Worm (Caenorhabditis elegans): ENCODE results near the gene nduf-2.2.

nduf-2.2 gene

ce11 chrIII:6420201-6420600 is 44.8 kb upstream of the nduf-2.2 start:
- TF ChIP-seq nhr-11 (tag; optimal IDR thresholded peaks at IDR 0.05): peak; percentile 57
- TF ChIP-seq nhr-6 (tag; optimal IDR thresholded peaks at IDR 0.05): no peak
- TF ChIP-seq hlh-11 (tag; optimal IDR thresholded peaks at IDR 0.05): peak; percentile 60
- no peak for TF ChIP-seq jun-1 (tag; optimal IDR thresholded peaks at IDR 0.05)
- TF ChIP-seq nhr-76 (tag; optimal IDR thresholded peaks at IDR 0.05): no peak
- peak in 1 of 2 experiments; percentile 61 for TF ChIP-seq daf-16 (GFP tag; optimal IDR thresholded peaks at IDR 0.05)
- peak; percentile 36 for TF ChIP-seq daf-16 (tag; optimal IDR thresholded peaks at IDR 0.05)
- no peak for TF ChIP-seq fkh-10 (GFP tag; optimal IDR thresholded peaks at IDR 0.05)
- TF ChIP-seq ZK546.5 (tag; optimal IDR thresholded peaks at IDR 0.05): no peak
- 0 out of 2 replicates have a peak, but pooled peaks have one; percentile 22 for TF ChIP-seq ceh-20 (GFP tag; IDR thresholded peaks at IDR 0.05)
- peak; percentile 55 for TF ChIP-seq hlh-30 (tag; optimal IDR thresholded peaks at IDR 0.05; ENCODE audit: insufficient read depth)
- 0 out of 2 replicates have a peak, but pooled peaks have one; percentile 57 for TF ChIP-seq dmd-8 (GFP tag; IDR thresholded peaks at IDR 0.05)
- peak; percentile 59 for TF ChIP-seq dmd-6 (GFP tag; IDR thresholded peaks at IDR 0.05)
- TF ChIP-seq mdt-29 (GFP tag; IDR thresholded peaks at IDR 0.05): 0 out of 2 replicates have a peak, but pooled peaks have one; percentile 11
- TF ChIP-seq unc-62 (GFP tag; optimal IDR thresholded peaks at IDR 0.05 in 1 of 2): peak in 1 of 2 experiments; percentile 31
- TF ChIP-seq unc-62 (tag; optimal IDR thresholded peaks at IDR 0.05): no peak
- TF ChIP-seq pha-4 (GFP tag; IDR thresholded peaks at IDR 0.05): peak; percentile 64; the same call in 1 of the 2 replicates
- TF ChIP-seq pha-4 (tag; optimal IDR thresholded peaks at IDR 0.05): no peak
- TF ChIP-seq nhr-28 (tag; optimal IDR thresholded peaks at IDR 0.05): peak; percentile 77
- TF ChIP-seq mdl-1 (tag; optimal IDR thresholded peaks at IDR 0.05): peak in 1 of 2 experiments; percentile 51
- no peak for TF ChIP-seq arid-1 (GFP tag; conservative IDR thresholded peaks at IDR 0.05)
- no peak for TF ChIP-seq mes-2 (tag; optimal IDR thresholded peaks at IDR 0.05; ENCODE audit: poor library complexity, severe bottlenecking)
- no peak for TF ChIP-seq lin-39 (tag; optimal IDR thresholded peaks at IDR 0.05)
- TF ChIP-seq unc-130 (GFP tag; optimal IDR thresholded peaks at IDR 0.05): no peak
- TF ChIP-seq lir-3 (tag; optimal IDR thresholded peaks at IDR 0.05): no peak
- TF ChIP-seq hmg-1.1 (GFP tag; IDR thresholded peaks at IDR 0.05): peak; percentile 7; the same call in 1 of the 2 replicates
- no peak for TF ChIP-seq lsy-2 (tag; optimal IDR thresholded peaks at IDR 0.05)

- TF ChIP-seq nhr-237 (tag; optimal IDR thresholded peaks at IDR 0.05): no peak
- TF ChIP-seq fos-1 (tag; optimal IDR thresholded peaks at IDR 0.05): no peak
- TF ChIP-seq nhr-10 (tag; optimal IDR thresholded peaks at IDR 0.05): no peak
- TF ChIP-seq php-3 (GFP tag; IDR thresholded peaks at IDR 0.05): peak; percentile 93
- TF ChIP-seq skn-1 (tag; optimal IDR thresholded peaks at IDR 0.05): no peak
- no peak for TF ChIP-seq zfp-2 (tag; optimal IDR thresholded peaks at IDR 0.05)
- no peak for TF ChIP-seq pqm-1 (tag; optimal IDR thresholded peaks at IDR 0.05)
- peak; percentile 86 for TF ChIP-seq mdt-29 (GFP tag; IDR thresholded peaks at IDR 0.05)
- TF ChIP-seq nhr-11 (tag; optimal IDR thresholded peaks at IDR 0.05): peak; percentile 82
- TF ChIP-seq pha-4 (GFP tag; IDR thresholded peaks at IDR 0.05): peak; percentile 92
- no peak for TF ChIP-seq pha-4 (tag; optimal IDR thresholded peaks at IDR 0.05)
- TF ChIP-seq unc-130 (GFP tag; optimal IDR thresholded peaks at IDR 0.05): no peak
- no peak for TF ChIP-seq ceh-32 (tag; optimal IDR thresholded peaks at IDR 0.05; ENCODE audit: poor library complexity)
- TF ChIP-seq F26F4.8 (GFP tag; conservative IDR thresholded peaks at IDR 0.05): no peak
- no peak for TF ChIP-seq daf-12 (tag; optimal IDR thresholded peaks at IDR 0.05)
- no peak for TF ChIP-seq ceh-82 (tag; optimal IDR thresholded peaks at IDR 0.05)
- peak; percentile 73 for TF ChIP-seq nhr-25 (tag; optimal IDR thresholded peaks at IDR 0.05; ENCODE audit: borderline replicate concordance, insufficient read depth)
- no peak for TF ChIP-seq zag-1 (tag; optimal IDR thresholded peaks at IDR 0.05)
- peak; percentile 93 for TF ChIP-seq saeg-2 (GFP tag; IDR thresholded peaks at IDR 0.05)
- peak; percentile 96 to 99 for TF ChIP-seq mdl-1 (tag; optimal IDR thresholded peaks at IDR 0.05)
- TF ChIP-seq zip-11 (GFP tag; IDR thresholded peaks at IDR 0.05): no peak
- no peak for TF ChIP-seq ztf-11 (tag; optimal IDR thresholded peaks at IDR 0.05)
- TF ChIP-seq T20F7.1 (GFP tag; optimal IDR thresholded peaks at IDR 0.05): peak; percentile 76
- peak; percentile 98 for TF ChIP-seq mxl-3 (GFP tag; optimal IDR thresholded peaks at IDR 0.05)
- TF ChIP-seq ztf-7 (tag; optimal IDR thresholded peaks at IDR 0.05): no peak
- TF ChIP-seq dmd-8 (GFP tag; IDR thresholded peaks at IDR 0.05): no peak
- peak; percentile 68 for TF ChIP-seq madf-9 (GFP tag; conservative IDR thresholded peaks at IDR 0.05)
- TF ChIP-seq zfp-3 (GFP tag; conservative IDR thresholded peaks at IDR 0.05): peak; percentile 88
- peak; percentile 90 for TF ChIP-seq ceh-20 (GFP tag; IDR thresholded peaks at IDR 0.05)
- peak; percentile 78; the same call in 1 of the 2 replicates for TF ChIP-seq arid-1 (GFP tag; conservative IDR thresholded peaks at IDR 0.05)
- peak; percentile 70 to 83 for TF ChIP-seq daf-16 (GFP tag; optimal IDR thresholded peaks at IDR 0.05)
- peak; percentile 58 for TF ChIP-seq daf-16 (tag; optimal IDR thresholded peaks at IDR 0.05)
- TF ChIP-seq ctbp-1 (GFP tag; IDR thresholded peaks at IDR 0.05): peak; percentile 56; the same call in 1 of the 2 replicates
These were observed 44.0 kb upstream of the nduf-2.2 start for ce11 chrIII:6420995-6421404.

Measured in whole organism, L4 larva.